Fruit fly (Drosophila melanogaster) whole organism, embryonic: ENCODE data around the gene hale.
A peak's percentile ranks its signal among the peaks of the same experiment; 100 is the strongest.

ENCODE experiments used
- Aef1 ChIP-seq: fragments of 200-800 bp; sonication (Bioruptor generic); IDR thresholded peaks from 3 replicates; pipeline ENCODE4 v1.3.6; 2022; ENCODE audit warnings: missing biosample characterization, missing genetic modification characterization
- CG10147 ChIP-seq: fragments of 200-800 bp; sonication (Bioruptor generic); optimal IDR thresholded peaks from 2 replicates; lab custom pipeline; 2019; ENCODE audit warnings: missing biosample characterization, mild to moderate bottlenecking, missing genetic modification characterization, moderate library complexity
- CG10274 ChIP-seq: fragments of 200-800 bp; sonication (Bioruptor generic); optimal IDR thresholded peaks from 3 replicates; lab custom pipeline; 2017; ENCODE audit warnings: missing biosample characterization, mild to moderate bottlenecking, missing genetic modification characterization
- CG11085 ChIP-seq: fragments of 200-800 bp; sonication (Bioruptor generic); IDR thresholded peaks from 2 replicates; pipeline ENCODE4 v1.3.6; 2022; ENCODE audit warnings: missing biosample characterization, missing genetic modification characterization
- CG11695 ChIP-seq: fragments of 200-800 bp; sonication (Bioruptor generic); IDR thresholded peaks from 3 replicates; pipeline ENCODE4 v1.3.6; 2022; ENCODE audit warnings: missing biosample characterization, missing genetic modification characterization
- CG11696 ChIP-seq: fragments of 200-800 bp; sonication (Bioruptor generic); IDR thresholded peaks from 2 replicates; pipeline ENCODE4 v1.3.6; 2022; ENCODE audit warnings: missing biosample characterization, missing genetic modification characterization
- CG12236 ChIP-seq: fragments of 200-800 bp; sonication (Bioruptor generic); optimal IDR thresholded peaks from 2 replicates; lab custom pipeline; 2016; ENCODE audit warnings: missing biosample characterization, missing genetic modification characterization
- CG14667 ChIP-seq: fragments of 200-800 bp; sonication (Bioruptor generic); IDR thresholded peaks from 2 replicates; pipeline ENCODE4 v1.3.6; 2022; ENCODE audit warnings: missing biosample characterization, missing genetic modification characterization
- CG14965 ChIP-seq: fragments of 200-800 bp; sonication (Bioruptor generic); optimal IDR thresholded peaks from 2 replicates; lab custom pipeline; 2016; ENCODE audit warnings: missing biosample characterization, missing genetic modification characterization, borderline replicate concordance
- CG1602 ChIP-seq: fragments of 200-800 bp; sonication (Bioruptor generic); optimal IDR thresholded peaks from 3 replicates; lab custom pipeline; 2016; ENCODE audit warnings: missing biosample characterization, missing genetic modification characterization
- CG17328 ChIP-seq: fragments of 200-800 bp; sonication (Bioruptor generic); IDR thresholded peaks from 2 replicates; pipeline ENCODE4 v1.3.6; 2022; ENCODE audit warnings: missing biosample characterization, missing genetic modification characterization
- CG17359 ChIP-seq: fragments of 200-800 bp; sonication (Bioruptor generic); optimal IDR thresholded peaks from 3 replicates; lab custom pipeline; 2018; ENCODE audit warnings: missing biosample characterization, mild to moderate bottlenecking, missing genetic modification characterization, moderate library complexity
- CG17385 ChIP-seq: fragments of 200-800 bp; sonication (Bioruptor generic); optimal IDR thresholded peaks from 3 replicates; lab custom pipeline; 2018; ENCODE audit warnings: missing biosample characterization, mild to moderate bottlenecking, missing genetic modification characterization
- CG17912 ChIP-seq: fragments of 200-800 bp; sonication (Bioruptor generic); optimal IDR thresholded peaks from 2 replicates; lab custom pipeline; 2018; ENCODE audit warnings: missing biosample characterization, mild to moderate bottlenecking, missing genetic modification characterization
- CG3065 ChIP-seq: fragments of 200-800 bp; sonication (Bioruptor generic); optimal IDR thresholded peaks from 2 replicates; lab custom pipeline; 2016; ENCODE audit warnings: missing biosample characterization, missing genetic modification characterization
- CG4328 ChIP-seq: fragments of 200-800 bp; sonication (Bioruptor generic); optimal IDR thresholded peaks from 3 replicates; lab custom pipeline; 2017; ENCODE audit warnings: missing biosample characterization, missing genetic modification reagents, missing genetic modification characterization
- CG4360 ChIP-seq: fragments of 200-800 bp; sonication (Bioruptor generic); IDR thresholded peaks from 2 replicates; pipeline ENCODE4 v1.3.6; 2022; ENCODE audit warnings: missing biosample characterization, missing genetic modification characterization
- CG6683 ChIP-seq: fragments of 200-800 bp; sonication (Bioruptor generic); optimal IDR thresholded peaks from 2 replicates; lab custom pipeline; 2017; ENCODE audit warnings: missing biosample characterization, mild to moderate bottlenecking, missing genetic modification characterization, missing genetic modification reagents
- CG8359 ChIP-seq: fragments of 200-800 bp; sonication (Bioruptor generic); optimal IDR thresholded peaks from 2 replicates; lab custom pipeline; 2017; ENCODE audit warnings: missing biosample characterization, mild to moderate bottlenecking, missing genetic modification characterization, borderline replicate concordance
- CG9817 ChIP-seq: fragments of 200-800 bp; sonication (Bioruptor generic); optimal IDR thresholded peaks from 2 replicates; lab custom pipeline; 2018; ENCODE audit warnings: missing biosample characterization, mild to moderate bottlenecking, missing genetic modification characterization, moderate library complexity
- D19B ChIP-seq: fragments of 200-800 bp; sonication (Bioruptor generic); optimal IDR thresholded peaks from 2 replicates; lab custom pipeline; 2017; ENCODE audit warnings: missing biosample characterization, mild to moderate bottlenecking, missing genetic modification characterization
- Dad ChIP-seq: fragments of 200-800 bp; sonication (Bioruptor generic); optimal IDR thresholded peaks from 3 replicates; lab custom pipeline; 2016; ENCODE audit warnings: missing biosample characterization, missing genetic modification characterization
- Elba2 ChIP-seq: fragments of 200-800 bp; sonication (Bioruptor generic); optimal IDR thresholded peaks from 3 replicates; lab custom pipeline; 2016; ENCODE audit warnings: missing biosample characterization, missing genetic modification characterization
- Gsc ChIP-seq: fragments of 200-800 bp; sonication (Bioruptor generic); IDR thresholded peaks from 2 replicates; pipeline ENCODE4 v1.3.6; 2022; ENCODE audit warnings: missing biosample characterization, missing genetic modification characterization
- H15 ChIP-seq: fragments of 200-800 bp; sonication (Bioruptor generic); IDR thresholded peaks from 3 replicates; pipeline ENCODE4 v1.3.6; 2022; ENCODE audit warnings: missing biosample characterization, missing genetic modification characterization
- HLH3B ChIP-seq: fragments of 200-800 bp; sonication (Bioruptor generic); IDR thresholded peaks from 2 replicates; pipeline ENCODE4 v1.3.6; 2022; ENCODE audit warnings: missing biosample characterization, missing genetic modification characterization
- Myb ChIP-seq: fragments of 200-800 bp; sonication (Bioruptor generic); optimal IDR thresholded peaks from 2 replicates; lab custom pipeline; 2016; ENCODE audit warnings: missing biosample characterization, missing genetic modification characterization
- NK7.1 ChIP-seq: fragments of 200-800 bp; sonication (Bioruptor generic); optimal IDR thresholded peaks from 3 replicates; lab custom pipeline; 2016; ENCODE audit warnings: missing biosample characterization, missing genetic modification characterization
- NfI ChIP-seq: fragments of 200-800 bp; sonication (Bioruptor generic); optimal IDR thresholded peaks from 3 replicates; lab custom pipeline; 2018; ENCODE audit warnings: missing biosample characterization, mild to moderate bottlenecking, missing genetic modification characterization, moderate library complexity
- Scr ChIP-seq: fragments of 200-800 bp; sonication (Bioruptor generic); IDR thresholded peaks from 2 replicates; pipeline ENCODE4 v1.3.6; 2022; ENCODE audit warnings: missing biosample characterization, missing genetic modification characterization; ENCODE audit not compliant: partially characterized antibody
- Side ChIP-seq: fragments of 200-800 bp; sonication (Bioruptor generic); optimal IDR thresholded peaks from 2 replicates; lab custom pipeline; 2016; ENCODE audit warnings: missing biosample characterization, missing genetic modification characterization
- Ssrp ChIP-seq: fragments of 200-800 bp; sonication (Bioruptor generic); optimal IDR thresholded peaks from 2 replicates; lab custom pipeline; 2018; ENCODE audit warnings: missing biosample characterization, mild to moderate bottlenecking, missing genetic modification characterization, moderate library complexity
- Stat92E ChIP-seq, 3 experiments: fragments of >200 bp in 2 of 3; fragments of 200-800 bp in 1 of 3; sonication (Bioruptor generic) in 1 of 3; optimal IDR thresholded peaks; 2 replicates each; lab custom pipeline; 2017 to 2019; ENCODE audit warnings: missing biosample characterization in 3 of 3, missing genetic modification characterization in 3 of 3, mild to moderate bottlenecking in 1 of 3, moderate library complexity in 1 of 3
- Trl ChIP-seq, 3 experiments: fragments of >200 bp in 2 of 3; fragments of 200-800 bp in 1 of 3; sonication (Bioruptor generic) in 1 of 3; optimal IDR thresholded peaks; 2 replicates in 1 of 3; 3 replicates in 2 of 3; lab custom pipeline; 2016 to 2017; ENCODE audit warnings: missing biosample characterization in 1 of 3, missing genetic modification characterization in 1 of 3
- ci ChIP-seq: fragments of 200-800 bp; sonication (Bioruptor generic); IDR thresholded peaks from 3 replicates; pipeline ENCODE4 v1.3.6; 2022; ENCODE audit warnings: missing biosample characterization, missing genetic modification characterization
- emc ChIP-seq: fragments of 200-800 bp; sonication (Bioruptor generic); optimal IDR thresholded peaks from 2 replicates; lab custom pipeline; 2016; ENCODE audit warnings: missing biosample characterization, missing genetic modification characterization
- fd64A ChIP-seq: fragments of 200-800 bp; sonication (Bioruptor generic); optimal IDR thresholded peaks from 3 replicates; lab custom pipeline; 2018; ENCODE audit warnings: missing biosample characterization, mild to moderate bottlenecking, missing genetic modification characterization
- gsb ChIP-seq: fragments of 200-800 bp; sonication (Bioruptor generic); IDR thresholded peaks from 2 replicates; pipeline ENCODE4 v1.3.6; 2022; ENCODE audit warnings: missing biosample characterization, missing genetic modification characterization
- nau ChIP-seq: fragments of 200-800 bp; sonication (Bioruptor generic); optimal IDR thresholded peaks from 3 replicates; lab custom pipeline; 2017; ENCODE audit warnings: missing biosample characterization, mild to moderate bottlenecking, missing genetic modification characterization, missing genetic modification reagents
- otp ChIP-seq: fragments of 200-800 bp; sonication (Bioruptor generic); IDR thresholded peaks from 3 replicates; pipeline ENCODE4, ENCODE4 v1.3.6; 2022; ENCODE audit warnings: missing biosample characterization, missing genetic modification characterization
- phol ChIP-seq: fragments of 200-800 bp; sonication (Bioruptor generic); optimal IDR thresholded peaks from 3 replicates; lab custom pipeline; 2018; ENCODE audit warnings: missing biosample characterization, mild to moderate bottlenecking, missing genetic modification characterization, moderate library complexity
- pita ChIP-seq: fragments of 200-800 bp; sonication (Bioruptor generic); optimal IDR thresholded peaks from 2 replicates; lab custom pipeline; 2017; ENCODE audit warnings: missing biosample characterization, mild to moderate bottlenecking, missing genetic modification characterization
- pnt ChIP-seq: fragments of 200-800 bp; sonication (Bioruptor generic); optimal IDR thresholded peaks from 3 replicates; lab custom pipeline; 2016; ENCODE audit warnings: missing biosample characterization, missing genetic modification characterization
- row ChIP-seq: fragments of 200-800 bp; sonication (Bioruptor generic); IDR thresholded peaks from 3 replicates; pipeline ENCODE4 v1.3.6; 2022; ENCODE audit warnings: missing biosample characterization, missing genetic modification characterization
- sens ChIP-seq: fragments of 200-800 bp; sonication (Bioruptor generic); peaks from one replicate; lab custom pipeline; 2016; ENCODE audit warnings: missing biosample characterization, missing genetic modification characterization
- sr ChIP-seq: fragments of 200-800 bp; sonication (Bioruptor generic); IDR thresholded peaks from 3 replicates; pipeline ENCODE4 v1.3.6; 2022; ENCODE audit warnings: missing biosample characterization, missing genetic modification characterization
- tin ChIP-seq: fragments of 200-800 bp; sonication (Bioruptor generic); optimal IDR thresholded peaks from 3 replicates; lab custom pipeline; 2016; ENCODE audit warnings: missing biosample characterization, missing genetic modification characterization
- trh ChIP-seq: fragments of 200-800 bp; sonication (Bioruptor generic); optimal IDR thresholded peaks from 2 replicates; lab custom pipeline; 2016; ENCODE audit warnings: missing biosample characterization, missing genetic modification characterization
- zen ChIP-seq: fragments of 200-800 bp; sonication (Bioruptor generic); optimal IDR thresholded peaks from 3 replicates; lab custom pipeline; 2018; ENCODE audit warnings: missing biosample characterization, mild to moderate bottlenecking, missing genetic modification characterization, moderate library complexity

Gene hale

dm6 chr3L:20002482-20003234 lies 17.0 kb upstream of the hale start, which contains the start of gene CG7668 (continued):
- TF ChIP-seq CG10274 (peak; percentile 47), Dad (GFP tag; lab: Kevin White, UChicago) (peak; percentile 74), ci (peak; percentile 97; the same call in 2 of the 3 replicates), sens (GFP tag; lab: Kevin White, UChicago) (peak; percentile 99), tin (GFP tag; lab: Kevin White, UChicago) (peak; percentile 87), Aef1 (peak; percentile 77), CG14667 (no peak), Trl (optimal IDR thresholded peaks at IDR 0.05; lab: Kevin White, UChicago) (peak in 1 of 2 experiments; percentile 16), Trl (GFP tag; optimal IDR thresholded peaks at IDR 0.05; lab: Kevin White, UChicago) (peak; percentile 85), Elba2 (GFP tag; lab: Kevin White, UChicago) (peak; percentile 83), CG17912 (GFP tag; lab: Kevin White, UChicago) (peak; percentile 39), NfI (GFP tag; lab: Kevin White, UChicago) (peak; percentile 89), CG1602 (peak; percentile 92), nau (GFP tag; lab: Kevin White, UChicago) (peak; percentile 78), Scr (GFP tag; lab: Robert Waterston, UW) (peak; percentile 9; the same call in 1 of the 2 replicates), emc (GFP tag; lab: Kevin White, UChicago) (peak; percentile 68), otp (peak; percentile 82; the same call in 1 of the 3 replicates), Gsc (no peak), CG11695 (peak; percentile 93), HLH3B (GFP tag; lab: Robert Waterston, UW) (peak; percentile 89; the same call in 1 of the 2 replicates), CG17385 (GFP tag; lab: Kevin White, UChicago) (peak; percentile 84), CG11696 (GFP tag; lab: Robert Waterston, UW) (peak; percentile 87), CG6683 (peak; percentile 60), CG17328 (peak; percentile 93), zen (tag; lab: Kevin White, UChicago) (peak; percentile 91), D19B (GFP tag; lab: Kevin White, UChicago) (peak; percentile 99), CG4328 (GFP tag; lab: Kevin White, UChicago) (peak; percentile 87), Myb (GFP tag; lab: Kevin White, UChicago) (peak; percentile 63), CG12236 (GFP tag; lab: Kevin White, UChicago) (peak; percentile 83), CG10147 (GFP tag; lab: Kevin White, UChicago) (peak; percentile 86), NK7.1 (GFP tag; lab: Kevin White, UChicago) (peak; percentile 74), trh (GFP tag; lab: Kevin White, UChicago) (peak; percentile 82), sr (GFP tag; lab: Robert Waterston, UW) (no peak), gsb (peak; percentile 70), CG14965 (GFP tag; lab: Kevin White, UChicago) (peak; percentile 42), CG8359 (GFP tag; lab: Kevin White, UChicago) (peak; percentile 67), CG3065 (GFP tag; lab: Kevin White, UChicago) (peak; percentile 59), fd64A (GFP tag; lab: Kevin White, UChicago) (no peak), H15 (peak; percentile 85; the same call in 2 of the 3 replicates), pita (no peak), CG17359 (peak; percentile 93), Side (GFP tag; lab: Kevin White, UChicago) (peak; percentile 84), row (GFP tag; lab: Robert Waterston, UW) (peak; percentile 94), pnt (peak; percentile 85), CG4360 (GFP tag; lab: Robert Waterston, UW) (peak; percentile 64), CG11085 (GFP tag; lab: Robert Waterston, UW) (peak; percentile 86), Stat92E (GFP tag; optimal IDR thresholded peaks at IDR 0.05; lab: Kevin White, UChicago) (peak in 1 of 3 experiments; percentile 79), phol (peak; percentile 93), Ssrp (tag; lab: Kevin White, UChicago) (peak; percentile 87), CG9817 (tag; lab: Kevin White, UChicago) (peak; percentile 88)
